Worm (Caenorhabditis elegans): Measurements from ENCODE around the gene asb-1.

Gene asb-1

ce11 chrIII:4595771-4596227, at the start of gene asb-1:
Gene asb-1 (minus strand): TSS chrIII:4595821.
- TF ChIP-seq nhr-85 (tag): peak; percentile 43
- TF ChIP-seq egl-27 (tag; optimal IDR thresholded peaks at IDR 0.05): no peak

- peak; percentile 41 for TF ChIP-seq tlp-1 (tag; optimal IDR thresholded peaks at IDR 0.05)
- peak; percentile 21 for TF ChIP-seq elt-2 (tag; optimal IDR thresholded peaks at IDR 0.05)
- no peak for TF ChIP-seq tbx-2 (tag; optimal IDR thresholded peaks at IDR 0.05)
- no peak for TF ChIP-seq lin-13 (GFP tag; optimal IDR thresholded peaks at IDR 0.05)
- TF ChIP-seq isw-1 (GFP tag; IDR thresholded peaks at IDR 0.05): no peak
Measured at ce11 chrIII:4643262-4643661, 47.6 kb upstream of the asb-1 start, which contains the start of gene pfas-1. Gene pfas-1 (minus strand): TSS chrIII:4643310.

- no peak for TF ChIP-seq nhr-12 (tag; optimal IDR thresholded peaks at IDR 0.05)
- no peak for TF ChIP-seq zip-4 (GFP tag; optimal IDR thresholded peaks at IDR 0.05)
- no peak for TF ChIP-seq rnt-1 (tag; optimal IDR thresholded peaks at IDR 0.05)
- TF ChIP-seq lin-35 (GFP tag; optimal IDR thresholded peaks at IDR 0.05): no peak
- TF ChIP-seq ztf-11 (tag; optimal IDR thresholded peaks at IDR 0.05): no peak
- no peak for TF ChIP-seq lin-13 (GFP tag; optimal IDR thresholded peaks at IDR 0.05)
- TF ChIP-seq sptf-1 (tag; optimal IDR thresholded peaks at IDR 0.05): no peak
- TF ChIP-seq nhr-76 (tag; optimal IDR thresholded peaks at IDR 0.05): no peak
- no peak for TF ChIP-seq dsc-1 (tag; optimal IDR thresholded peaks at IDR 0.05)
- TF ChIP-seq lir-3 (tag; optimal IDR thresholded peaks at IDR 0.05; ENCODE audit: poor library complexity): no peak
- TF ChIP-seq ceh-8 (GFP tag; optimal IDR thresholded peaks at IDR 0.05): no peak
- TF ChIP-seq efl-3 (GFP tag; optimal IDR thresholded peaks at IDR 0.05): no peak
- no peak for TF ChIP-seq grh-1 (GFP tag; IDR thresholded peaks at IDR 0.05)
- no peak for TF ChIP-seq ztf-4 (tag; optimal IDR thresholded peaks at IDR 0.05)
- no peak for TF ChIP-seq fos-1 (tag; optimal IDR thresholded peaks at IDR 0.05)
- no peak for TF ChIP-seq isw-1 (GFP tag; IDR thresholded peaks at IDR 0.05)
- no peak for TF ChIP-seq ets-5 (GFP tag; IDR thresholded peaks at IDR 0.05)
- TF ChIP-seq swsn-7 (tag; optimal IDR thresholded peaks at IDR 0.05): no peak
- no peak for TF ChIP-seq ceh-63 (GFP tag; optimal IDR thresholded peaks at IDR 0.05)
Measured at ce11 chrIII:4634947-4635346, 39.3 kb upstream of the asb-1 start, which contains the start of gene clec-153. Gene clec-153 (plus strand): TSS chrIII:4635247.

- TF ChIP-seq snu-23 (GFP tag; optimal IDR thresholded peaks at IDR 0.05) (no peak), blmp-1 (tag; optimal IDR thresholded peaks at IDR 0.05) (no peak)
Measured at ce11 chrIII:4628165-4628564, 32.5 kb upstream of the asb-1 start, which contains the start of gene clec-151. Gene clec-151 (plus strand): TSS chrIII:4628465.

- TF ChIP-seq mab-9 (GFP tag; IDR thresholded peaks at IDR 0.05): peak; percentile 49; the same call in 1 of the 2 replicates
- peak; percentile 62 for TF ChIP-seq lin-14 (GFP tag; optimal IDR thresholded peaks at IDR 0.05)
- no peak for TF ChIP-seq sox-4 (tag; optimal IDR thresholded peaks at IDR 0.05)
- no peak for TF ChIP-seq unc-86 (tag; optimal IDR thresholded peaks at IDR 0.05)
- peak; percentile 78 for TF ChIP-seq fkh-10 (GFP tag; optimal IDR thresholded peaks at IDR 0.05)
Measured at ce11 chrIII:4626148-4626922, 30.7 kb upstream of the asb-1 start.

Measured in whole organism, L1 larva.